Fruit fly (Drosophila melanogaster) whole organism, embryonic: Measurements from ENCODE around the gene CG13096.

Experiments used
- CG10147 ChIP-seq: fragments of 200-800 bp; sonication (Bioruptor generic); optimal IDR thresholded peaks from 2 replicates; lab custom pipeline; 2019; ENCODE audit warnings: missing biosample characterization, mild to moderate bottlenecking, missing genetic modification characterization, moderate library complexity
- CG11560 ChIP-seq: fragments of 200-800 bp; sonication (Bioruptor generic); IDR thresholded peaks from 3 replicates; pipeline ENCODE4 v1.3.6; 2022; ENCODE audit warnings: missing biosample characterization, missing genetic modification characterization
- CG12942 ChIP-seq: fragments of 200-800 bp; sonication (Bioruptor generic); optimal IDR thresholded peaks from 3 replicates; lab custom pipeline; 2016; ENCODE audit warnings: missing biosample characterization, missing genetic modification characterization
- CG13123 ChIP-seq: fragments of 200-800 bp; sonication (Bioruptor generic); optimal IDR thresholded peaks from 2 replicates; lab custom pipeline; 2016; ENCODE audit warnings: missing biosample characterization, missing genetic modification characterization
- CG14667 ChIP-seq: fragments of 200-800 bp; sonication (Bioruptor generic); IDR thresholded peaks from 2 replicates; pipeline ENCODE4 v1.3.6; 2022; ENCODE audit warnings: missing biosample characterization, missing genetic modification characterization
- CG14860 ChIP-seq: fragments of 200-800 bp; sonication (Bioruptor generic); IDR thresholded peaks from 3 replicates; pipeline ENCODE4 v1.3.6; 2022; ENCODE audit warnings: missing biosample characterization, missing genetic modification characterization; ENCODE audit not compliant: partially characterized antibody
- CG15011 ChIP-seq: fragments of 200-800 bp; sonication (Bioruptor generic); optimal IDR thresholded peaks from 3 replicates; lab custom pipeline; 2018; ENCODE audit warnings: missing biosample characterization, mild to moderate bottlenecking, missing genetic modification characterization
- CG15479 ChIP-seq: fragments of 200-800 bp; sonication (Bioruptor generic); optimal IDR thresholded peaks from 3 replicates; lab custom pipeline; 2019; ENCODE audit warnings: missing biosample characterization, mild to moderate bottlenecking, missing genetic modification characterization, moderate library complexity
- CG1603 ChIP-seq: fragments of 200-800 bp; sonication (Bioruptor generic); optimal IDR thresholded peaks from 2 replicates; lab custom pipeline; 2019; ENCODE audit warnings: missing biosample characterization, mild to moderate bottlenecking, missing genetic modification characterization, moderate library complexity
- CG1647 ChIP-seq: fragments of 200-800 bp; sonication (Bioruptor generic); optimal IDR thresholded peaks from 3 replicates; lab custom pipeline; 2016; ENCODE audit warnings: missing biosample characterization, missing genetic modification characterization
- CG17385 ChIP-seq: fragments of 200-800 bp; sonication (Bioruptor generic); optimal IDR thresholded peaks from 3 replicates; lab custom pipeline; 2018; ENCODE audit warnings: missing biosample characterization, mild to moderate bottlenecking, missing genetic modification characterization
- CG18011 ChIP-seq: fragments of 200-800 bp; sonication (Bioruptor generic); optimal IDR thresholded peaks from 2 replicates; lab custom pipeline; 2017; ENCODE audit warnings: missing biosample characterization, missing genetic modification characterization, mild to moderate bottlenecking, moderate library complexity, missing genotype
- CG2712 ChIP-seq: fragments of 200-800 bp; optimal IDR thresholded peaks from 3 replicates; lab custom pipeline; 2019; ENCODE audit warnings: missing biosample characterization, mild to moderate bottlenecking, missing genetic modification characterization, moderate library complexity
- CG34422 ChIP-seq: fragments of 200-800 bp; sonication (Bioruptor generic); IDR thresholded peaks from 3 replicates; pipeline ENCODE4 v1.3.6; 2022; ENCODE audit warnings: missing biosample characterization, missing genetic modification characterization
- CG4404 ChIP-seq: fragments of 200-800 bp; sonication (Bioruptor generic); IDR thresholded peaks from 2 replicates; pipeline ENCODE4 v1.3.6; 2022; ENCODE audit warnings: missing biosample characterization, missing genetic modification characterization
- CG6765 ChIP-seq: fragments of 200-800 bp; sonication (Bioruptor generic); optimal IDR thresholded peaks from 3 replicates; lab custom pipeline; 2017; ENCODE audit warnings: missing biosample characterization, mild to moderate bottlenecking, missing genetic modification characterization
- CG9215 ChIP-seq: fragments of 200-800 bp; sonication (Bioruptor generic); IDR thresholded peaks from 2 replicates; pipeline ENCODE4 v1.3.6; 2022; ENCODE audit warnings: missing biosample characterization, missing genetic modification characterization
- CG9817 ChIP-seq: fragments of 200-800 bp; sonication (Bioruptor generic); optimal IDR thresholded peaks from 2 replicates; lab custom pipeline; 2018; ENCODE audit warnings: missing biosample characterization, mild to moderate bottlenecking, missing genetic modification characterization, moderate library complexity
- D ChIP-seq, 2 experiments: fragments of 200-800 bp in 1 of 2; fragments of >200 bp in 1 of 2; sonication (Bioruptor generic) in 1 of 2; optimal IDR thresholded peaks; 2 replicates in 1 of 2; 3 replicates in 1 of 2; lab custom pipeline; 2017; ENCODE audit warnings: mild to moderate bottlenecking in 1 of 2, missing biosample characterization in 1 of 2, missing genetic modification characterization in 1 of 2, missing genetic modification reagents in 1 of 2
- D19B ChIP-seq: fragments of 200-800 bp; sonication (Bioruptor generic); optimal IDR thresholded peaks from 2 replicates; lab custom pipeline; 2017; ENCODE audit warnings: missing biosample characterization, mild to moderate bottlenecking, missing genetic modification characterization
- Dip3 ChIP-seq: fragments of 200-800 bp; sonication (Bioruptor generic); optimal IDR thresholded peaks from 3 replicates; lab custom pipeline; 2016; ENCODE audit warnings: missing biosample characterization, missing genetic modification characterization
- Fer1 ChIP-seq: fragments of 200-800 bp; sonication (Bioruptor generic); optimal IDR thresholded peaks from 2 replicates; lab custom pipeline; 2017; ENCODE audit warnings: missing biosample characterization, mild to moderate bottlenecking, missing genetic modification characterization
- Fer2 ChIP-seq: fragments of 200-800 bp; sonication (Bioruptor generic); optimal IDR thresholded peaks from 2 replicates; lab custom pipeline; 2018; ENCODE audit warnings: missing biosample characterization, mild to moderate bottlenecking, missing genetic modification characterization, moderate library complexity
- Gsc ChIP-seq: fragments of 200-800 bp; sonication (Bioruptor generic); IDR thresholded peaks from 2 replicates; pipeline ENCODE4 v1.3.6; 2022; ENCODE audit warnings: missing biosample characterization, missing genetic modification characterization
- HLH54F ChIP-seq: fragments of 200-800 bp; sonication (Bioruptor generic); optimal IDR thresholded peaks from 3 replicates; lab custom pipeline; 2016; ENCODE audit warnings: missing biosample characterization, missing genetic modification characterization
- Hr78 ChIP-seq, 2 experiments: fragments of 200-800 bp in 1 of 2; fragments of >200 bp in 1 of 2; sonication (Bioruptor generic) in 1 of 2; optimal IDR thresholded peaks; 2 replicates each; lab custom pipeline; 2017 to 2019; ENCODE audit warnings: missing biosample characterization in 2 of 2, missing genetic modification characterization in 2 of 2, mild to moderate bottlenecking in 1 of 2, moderate library complexity in 1 of 2
- Mad ChIP-seq: fragments of 200-800 bp; sonication (Bioruptor generic); optimal IDR thresholded peaks from 2 replicates; lab custom pipeline; 2016; ENCODE audit warnings: missing biosample characterization, missing genetic modification characterization
- NC2α ChIP-seq: fragments of 200-800 bp; sonication (Bioruptor generic); optimal IDR thresholded peaks from 2 replicates; lab custom pipeline; 2016; ENCODE audit warnings: missing biosample characterization, missing genetic modification characterization
- Oli ChIP-seq: fragments of 200-800 bp; sonication (Bioruptor generic); optimal IDR thresholded peaks from 2 replicates; lab custom pipeline; 2018; ENCODE audit warnings: missing biosample characterization, mild to moderate bottlenecking, missing genetic modification characterization, moderate library complexity
- Poxn ChIP-seq: fragments of 200-800 bp; sonication (Bioruptor generic); IDR thresholded peaks from 2 replicates; pipeline ENCODE4 v1.3.6; 2022; ENCODE audit warnings: missing biosample characterization, missing genetic modification characterization
- Ravus ChIP-seq: fragments of 200-800 bp; sonication (Bioruptor generic); IDR thresholded peaks from 2 replicates; pipeline ENCODE4 v1.3.6; 2022; ENCODE audit warnings: missing biosample characterization, missing genetic modification characterization
- Usf ChIP-seq: fragments of 200-800 bp; sonication (Bioruptor generic); optimal IDR thresholded peaks from 2 replicates; lab custom pipeline; 2017; ENCODE audit warnings: missing genotype, missing biosample characterization, missing genetic modification characterization
- Xrp1 ChIP-seq: fragments of 200-800 bp; sonication (Bioruptor generic); IDR thresholded peaks from 2 replicates; pipeline ENCODE4 v1.3.6; 2022; ENCODE audit warnings: missing biosample characterization, missing genetic modification characterization
- bbx ChIP-seq: fragments of 200-800 bp; sonication (Bioruptor generic); IDR thresholded peaks from 2 replicates; pipeline ENCODE4 v1.3.6; 2022; ENCODE audit warnings: missing biosample characterization, missing genetic modification characterization; ENCODE audit not compliant: partially characterized antibody
- bigmax ChIP-seq: fragments of 200-800 bp; sonication (Bioruptor generic); optimal IDR thresholded peaks from 2 replicates; lab custom pipeline; 2018; ENCODE audit warnings: missing biosample characterization, mild to moderate bottlenecking, missing genetic modification characterization
- chn ChIP-seq: fragments of 200-800 bp; sonication (Bioruptor generic); optimal IDR thresholded peaks from 2 replicates; lab custom pipeline; 2016; ENCODE audit warnings: missing biosample characterization, missing genetic modification characterization
- dm ChIP-seq: fragments of 200-800 bp; sonication (Bioruptor generic); optimal IDR thresholded peaks from 3 replicates; lab custom pipeline; 2016; ENCODE audit warnings: missing biosample characterization, missing genetic modification characterization
- ham ChIP-seq: fragments of 200-800 bp; sonication (Bioruptor generic); IDR thresholded peaks from 2 replicates; pipeline ENCODE4 v1.3.6; 2022; ENCODE audit warnings: missing biosample characterization, missing genetic modification characterization
- her ChIP-seq: fragments of 200-800 bp; sonication (Bioruptor generic); optimal IDR thresholded peaks from 2 replicates; lab custom pipeline; 2016; ENCODE audit warnings: missing biosample characterization, missing genetic modification characterization
- ind ChIP-seq: fragments of 200-800 bp; sonication (Bioruptor generic); optimal IDR thresholded peaks from 3 replicates; lab custom pipeline; 2016; ENCODE audit warnings: missing biosample characterization, missing genetic modification characterization
- inv ChIP-seq: fragments of 200-800 bp; sonication (Bioruptor generic); IDR thresholded peaks from 2 replicates; pipeline ENCODE4 v1.3.6; 2022; ENCODE audit warnings: missing biosample characterization, missing genetic modification characterization; ENCODE audit not compliant: partially characterized antibody
- knrl ChIP-seq: fragments of 200-800 bp; sonication (Bioruptor generic); IDR thresholded peaks from 3 replicates; pipeline ENCODE4 v1.3.6; 2022; ENCODE audit warnings: missing biosample characterization, missing genetic modification characterization; ENCODE audit not compliant: partially characterized antibody
- pum ChIP-seq: fragments of 200-800 bp; sonication (Bioruptor generic); optimal IDR thresholded peaks from 2 replicates; lab custom pipeline; 2016; ENCODE audit warnings: missing biosample characterization, missing genetic modification characterization
- pzg ChIP-seq: fragments of 200-800 bp; sonication (Bioruptor generic); optimal IDR thresholded peaks from 3 replicates; lab custom pipeline; 2018; ENCODE audit warnings: missing biosample characterization, mild to moderate bottlenecking, missing genetic modification characterization, moderate library complexity
- row ChIP-seq: fragments of 200-800 bp; sonication (Bioruptor generic); IDR thresholded peaks from 3 replicates; pipeline ENCODE4 v1.3.6; 2022; ENCODE audit warnings: missing biosample characterization, missing genetic modification characterization
- salm ChIP-seq: fragments of 200-800 bp; sonication (Bioruptor generic); optimal IDR thresholded peaks from 2 replicates; lab custom pipeline; 2018; ENCODE audit warnings: missing biosample characterization, mild to moderate bottlenecking, missing genetic modification characterization
- sima ChIP-seq: fragments of 200-800 bp; sonication (Bioruptor generic); optimal IDR thresholded peaks from 2 replicates; lab custom pipeline; 2016; ENCODE audit warnings: missing biosample characterization, missing genetic modification characterization
- sna ChIP-seq: fragments of 200-800 bp; sonication (Bioruptor generic); IDR thresholded peaks from 2 replicates; pipeline ENCODE4 v1.3.6; 2022; ENCODE audit warnings: missing biosample characterization, missing genetic modification characterization; ENCODE audit not compliant: partially characterized antibody

CG13096 gene

dm6 chr2L:8541469-8542233 lies 30.0 kb upstream of the CG13096 start, which contains the start of gene Sema1a (continued):
- TF ChIP-seq D (optimal IDR thresholded peaks at IDR 0.05; lab: Kevin White, UChicago) (no peak), D (GFP tag; optimal IDR thresholded peaks at IDR 0.05; lab: Kevin White, UChicago) (peak; percentile 18), NC2α (GFP tag; lab: Kevin White, UChicago) (peak; percentile 66), Usf (GFP tag; lab: Kevin White, UChicago) (no peak), CG18011 (GFP tag; lab: Kevin White, UChicago) (no peak), Oli (peak; percentile 74), CG17385 (GFP tag; lab: Kevin White, UChicago) (peak; percentile 8), CG15479 (GFP tag; lab: Kevin White, UChicago) (no peak), row (GFP tag; lab: Robert Waterston, UW) (peak; percentile 92), CG15011 (GFP tag; lab: Kevin White, UChicago) (no peak), inv (GFP tag; lab: Robert Waterston, UW) (peak; percentile 37), Hr78 (GFP tag; optimal IDR thresholded peaks at IDR 0.05; lab: Kevin White, UChicago) (peak in 1 of 2 experiments; percentile 42), CG4404 (no peak), CG9215 (no peak), her (peak; percentile 75), sima (GFP tag; lab: Kevin White, UChicago) (no peak), HLH54F (GFP tag; lab: Kevin White, UChicago) (peak; percentile 83), CG14860 (peak; percentile 65), CG1647 (GFP tag; lab: Kevin White, UChicago) (peak; percentile 24), CG9817 (tag; lab: Kevin White, UChicago) (peak; percentile 78), Mad (GFP tag; lab: Kevin White, UChicago) (no peak), CG13123 (GFP tag; lab: Kevin White, UChicago) (peak; percentile 41), knrl (no peak; the same call in 1 of the 3 replicates), CG12942 (GFP tag; lab: Kevin White, UChicago) (peak; percentile 7), bigmax (no peak), Gsc (GFP tag; lab: Robert Waterston, UW) (no peak), CG2712 (tag; lab: Kevin White, UChicago) (peak; percentile 65), Fer1 (peak; percentile 58), ind (GFP tag; lab: Kevin White, UChicago) (peak; percentile 51), CG34422 (peak; percentile 75), pzg (GFP tag; lab: Kevin White, UChicago) (peak; percentile 40), pum (GFP tag; lab: Kevin White, UChicago) (peak; percentile 29), bbx (GFP tag; lab: Robert Waterston, UW) (peak; percentile 95), ham (GFP tag; lab: Robert Waterston, UW) (no peak), CG1603 (peak; percentile 63), Fer2 (no peak), CG6765 (GFP tag; lab: Kevin White, UChicago) (peak; percentile 48), sna (GFP tag; lab: Robert Waterston, UW) (peak; percentile 81), CG10147 (GFP tag; lab: Kevin White, UChicago) (peak; percentile 58), Dip3 (peak; percentile 52), Ravus (GFP tag; lab: Robert Waterston, UW) (peak; percentile 30), salm (tag; lab: Kevin White, UChicago) (peak; percentile 54), chn (GFP tag; lab: Kevin White, UChicago) (peak; percentile 34), D19B (GFP tag; lab: Kevin White, UChicago) (peak; percentile 97), dm (peak; percentile 14), CG11560 (tag; lab: Robert Waterston, UW) (no peak), Poxn (peak; percentile 67; the same call in 1 of the 2 replicates), CG14667 (no peak; the same call in 1 of the 2 replicates), Xrp1 (GFP tag; lab: Robert Waterston, UW) (peak; percentile 74)
